Worm (Caenorhabditis elegans): Measurements from ENCODE around the gene ltd-1.

DNA sequence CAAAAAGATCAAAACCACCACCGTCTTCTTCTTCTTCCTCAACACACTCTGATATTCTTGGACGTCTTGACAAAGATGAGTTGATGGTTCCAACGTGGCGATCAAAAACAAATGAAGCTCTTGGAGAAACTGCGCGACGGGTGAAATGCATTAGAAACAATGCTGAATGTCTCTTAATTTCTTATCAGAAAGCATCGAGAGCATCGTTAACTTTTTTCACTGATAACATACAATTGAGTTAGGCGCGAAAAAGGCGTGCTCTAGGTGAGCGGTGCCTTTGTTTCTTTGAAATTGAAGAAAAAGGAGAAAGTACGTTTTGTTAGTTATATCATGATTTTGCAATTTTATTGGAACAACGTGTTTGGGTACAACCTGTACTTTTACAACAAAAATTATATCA lies 19.3 kb downstream of the ltd-1 start, which contains the start of gene gpcp-2:
- TF ChIP-seq nhr-11 (tag; optimal IDR thresholded peaks at IDR 0.05) (no peak), alr-1 (tag; optimal IDR thresholded peaks at IDR 0.05; ENCODE audit: borderline replicate concordance) (no peak), fkh-10 (GFP tag; optimal IDR thresholded peaks at IDR 0.05) (no peak), nhr-28 (tag; optimal IDR thresholded peaks at IDR 0.05) (no peak), nhr-84 (tag; optimal IDR thresholded peaks at IDR 0.05) (no peak), lin-13 (GFP tag; optimal IDR thresholded peaks at IDR 0.05) (no peak), zag-1 (tag; optimal IDR thresholded peaks at IDR 0.05) (no peak), ces-1 (GFP tag; optimal IDR thresholded peaks at IDR 0.05) (no peak), ama-1 (optimal IDR thresholded peaks at IDR 0.05) (no peak)

All from whole organism, L1 larva.